Fruit fly (Drosophila melanogaster): ENCODE results near the gene CG12783.

- TF ChIP-seq psq (optimal IDR thresholded peaks at IDR 0.05): no peak
- TF ChIP-seq pan (optimal IDR thresholded peaks at IDR 0.05): no peak
- TF ChIP-seq usp (GFP tag; optimal IDR thresholded peaks at IDR 0.05): no peak
- no peak for TF ChIP-seq EcR (GFP tag; optimal IDR thresholded peaks at IDR 0.05)
These were observed 34.5 kb upstream of the CG12783 start for dm6 chr3R:16647716-16648016.
